Fruit fly (Drosophila melanogaster): Measurements from ENCODE around the gene CG32181.

DNA sequence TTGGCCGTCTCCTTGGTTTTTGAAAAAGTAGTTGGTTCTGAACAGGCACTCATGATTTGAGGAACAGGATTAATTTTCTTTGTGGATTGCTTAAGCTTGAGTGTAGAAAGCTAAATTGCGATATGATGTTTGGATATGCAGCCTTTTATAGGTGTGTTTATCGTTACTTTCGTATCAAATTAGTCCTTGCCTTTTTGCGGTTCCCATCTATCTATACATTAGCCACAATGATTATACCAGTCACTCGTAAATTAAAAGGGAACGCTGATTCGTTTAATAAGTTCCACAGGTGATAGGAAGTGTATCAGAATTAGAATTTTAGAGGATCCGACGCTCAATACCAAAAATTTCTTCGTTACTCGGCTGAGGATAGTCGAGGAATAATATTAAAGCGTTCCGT is 12.7 kb upstream of the CG32181 start, which contains the start of gene CG6034:
- no peak for TF ChIP-seq cic (GFP tag; optimal IDR thresholded peaks at IDR 0.05)
- TF ChIP-seq toe (GFP tag; optimal IDR thresholded peaks at IDR 0.05) = no peak
- TF ChIP-seq pad (GFP tag; optimal IDR thresholded peaks at IDR 0.05) = no peak
- TF ChIP-seq tj (GFP tag; optimal IDR thresholded peaks at IDR 0.05) = no peak
- no peak for TF ChIP-seq CG1620 (GFP tag; optimal IDR thresholded peaks at IDR 0.05)
- TF ChIP-seq CG12768 (GFP tag; optimal IDR thresholded peaks at IDR 0.05) = no peak
- TF ChIP-seq cnc (optimal IDR thresholded peaks at IDR 0.05) = no peak
- TF ChIP-seq kay (GFP tag; ENCODE audit: borderline replicate concordance) = no peak

Measured in whole organism, adult.